Fruit fly (Drosophila melanogaster) whole organism, pupa: ENCODE data around the gene Eip78C.

Experiments used
- CG10348 ChIP-seq: fragments of 200-800 bp; sonication (Bioruptor generic); IDR thresholded peaks from 2 replicates; pipeline ENCODE4 v1.3.6; 2022; ENCODE audit warnings: missing biosample characterization, missing genetic modification characterization
- CG12605 ChIP-seq: fragments of 200-800 bp; sonication (Bioruptor generic); IDR thresholded peaks from 2 replicates; pipeline ENCODE4 v1.3.6; 2022; ENCODE audit warnings: missing biosample characterization, missing genetic modification characterization
- CG13204 ChIP-seq: fragments of 200-800 bp; sonication (Bioruptor generic); optimal IDR thresholded peaks from 2 replicates; lab custom pipeline; 2018; ENCODE audit warnings: missing biosample characterization, mild to moderate bottlenecking, missing genetic modification characterization, moderate library complexity
- CG14655 ChIP-seq: fragments of 200-800 bp; sonication (Bioruptor generic); optimal IDR thresholded peaks from 3 replicates; lab custom pipeline; 2017; ENCODE audit warnings: mild to moderate bottlenecking, missing biosample characterization, missing genetic modification reagents, missing genetic modification characterization
- CG15710 ChIP-seq: fragments of 200-800 bp; sonication (Bioruptor generic); optimal IDR thresholded peaks from 2 replicates; lab custom pipeline; 2018; ENCODE audit warnings: missing biosample characterization, mild to moderate bottlenecking, missing genetic modification characterization, moderate library complexity
- CG17806 ChIP-seq: fragments of 200-800 bp; sonication (Bioruptor generic); optimal IDR thresholded peaks from 2 replicates; lab custom pipeline; 2018; ENCODE audit warnings: missing biosample characterization, mild to moderate bottlenecking, missing genetic modification characterization, moderate library complexity
- CG32121 ChIP-seq: fragments of 200-800 bp; sonication (Bioruptor generic); IDR thresholded peaks from 2 replicates; pipeline ENCODE4 v1.3.6; 2022; ENCODE audit warnings: missing biosample characterization, missing genetic modification characterization
- CG34367 ChIP-seq: fragments of 200-800 bp; sonication (Bioruptor generic); optimal IDR thresholded peaks from 2 replicates; lab custom pipeline; 2018; ENCODE audit warnings: missing biosample characterization, mild to moderate bottlenecking, missing genetic modification characterization
- CG4496 ChIP-seq: fragments of 200-800 bp; sonication (Bioruptor generic); IDR thresholded peaks from 3 replicates; pipeline ENCODE4 v1.3.6; 2022; ENCODE audit warnings: missing biosample characterization, missing genetic modification characterization
- CG8159 ChIP-seq: fragments of 200-800 bp; sonication (Bioruptor generic); optimal IDR thresholded peaks from 3 replicates; lab custom pipeline; 2018; ENCODE audit warnings: missing biosample characterization, mild to moderate bottlenecking, missing genetic modification characterization, moderate library complexity
- CG8301 ChIP-seq: fragments of 200-800 bp; sonication (Bioruptor generic); optimal IDR thresholded peaks from 2 replicates; lab custom pipeline; 2018; ENCODE audit warnings: missing biosample characterization, mild to moderate bottlenecking, missing genetic modification characterization
- CG9948 ChIP-seq: fragments of 200-800 bp; sonication (Bioruptor generic); optimal IDR thresholded peaks from 2 replicates; lab custom pipeline; 2018; ENCODE audit warnings: missing biosample characterization, mild to moderate bottlenecking, missing genetic modification characterization, moderate library complexity
- D1 ChIP-seq: fragments of 200-800 bp; sonication (Bioruptor generic); optimal IDR thresholded peaks from 2 replicates; lab custom pipeline; 2018; ENCODE audit warnings: missing biosample characterization, mild to moderate bottlenecking, missing genetic modification characterization, moderate library complexity
- EcR ChIP-seq: fragments of 200-800 bp; sonication (Bioruptor generic); optimal IDR thresholded peaks from 3 replicates; lab custom pipeline; 2019; ENCODE audit warnings: missing biosample characterization, missing genetic modification characterization, mild to moderate bottlenecking, moderate library complexity, missing genetic modification reagents
- Ets98B ChIP-seq: fragments of 200-800 bp; sonication (Bioruptor generic); IDR thresholded peaks from 2 replicates; pipeline ENCODE4 v1.3.6; 2022; ENCODE audit warnings: missing biosample characterization, missing genetic modification characterization
- Pif1A ChIP-seq: fragments of 200-800 bp; sonication (Bioruptor generic); optimal IDR thresholded peaks from 3 replicates; lab custom pipeline; 2016; ENCODE audit warnings: missing biosample characterization, missing genetic modification characterization
- Pif1B ChIP-seq: fragments of 200-800 bp; sonication (Bioruptor generic); optimal IDR thresholded peaks from 3 replicates; lab custom pipeline; 2016; ENCODE audit warnings: missing biosample characterization, missing genetic modification characterization
- Snoo ChIP-seq: fragments of 200-800 bp; sonication (Bioruptor generic); optimal IDR thresholded peaks from 3 replicates; lab custom pipeline; 2017; ENCODE audit warnings: missing biosample characterization, mild to moderate bottlenecking, missing genetic modification characterization, inconsistent platforms
- fd96Ca ChIP-seq: fragments of 200-800 bp; sonication (Bioruptor generic); IDR thresholded peaks from 3 replicates; pipeline ENCODE4 v1.3.6; 2022; ENCODE audit warnings: missing biosample characterization, missing genetic modification characterization
- gl ChIP-seq: fragments of 200-800 bp; sonication (Bioruptor generic); optimal IDR thresholded peaks from 2 replicates; lab custom pipeline; 2018; ENCODE audit warnings: missing biosample characterization, mild to moderate bottlenecking, missing genetic modification characterization
- rn ChIP-seq: fragments of 200-800 bp; sonication (Bioruptor generic); IDR thresholded peaks from 2 replicates; pipeline ENCODE4 v1.3.6; 2022; ENCODE audit warnings: missing biosample characterization, missing genetic modification characterization

Gene Eip78C

dm6 chr3L:21226309-21226708 lies at the start of gene Eip78C:
TSS of gene Eip78C (plus strand) at chr3L:21226609.
- TF ChIP-seq Ets98B (GFP tag; lab: Robert Waterston, UW) (peak; percentile 41; the same call in 1 of the 2 replicates), CG4496 (GFP tag; lab: Robert Waterston, UW) (no peak), fd96Ca (peak; percentile 50; the same call in 1 of the 3 replicates), CG14655 (peak; percentile 6), CG10348 (GFP tag; lab: Robert Waterston, UW) (no peak), CG32121 (GFP tag; lab: Robert Waterston, UW) (0 out of 2 replicates have a peak, but pooled peaks have one; percentile 29), CG12605 (GFP tag; lab: Robert Waterston, UW) (no peak)
- TF ChIP-seq, all 21 proteins: peak for 4

dm6 chr3L:21176935-21177581 lies 49.4 kb upstream of the Eip78C start:
- no peak for TF ChIP-seq gl (tag; lab: Kevin White, UChicago)
- peak; percentile 61 for TF ChIP-seq CG8301
- TF ChIP-seq CG4496 (GFP tag; lab: Robert Waterston, UW) = peak; percentile 81; the same call in 2 of the 3 replicates
- TF ChIP-seq CG34367 (tag; lab: Kevin White, UChicago) = peak; percentile 5
- TF ChIP-seq CG12605 (GFP tag; lab: Robert Waterston, UW) = peak; percentile 58
- TF ChIP-seq CG17806 (tag; lab: Kevin White, UChicago) = peak; percentile 47
- TF ChIP-seq Pif1A = peak; percentile 60
- TF ChIP-seq CG15710 (tag; lab: Kevin White, UChicago) = peak; percentile 21
- peak; percentile 14 for TF ChIP-seq Snoo (tag; lab: Kevin White, UChicago)
- peak; percentile 78 for TF ChIP-seq Ets98B (GFP tag; lab: Robert Waterston, UW)
- TF ChIP-seq EcR (GFP tag; lab: Kevin White, UChicago) = no peak
- TF ChIP-seq D1 (tag; lab: Kevin White, UChicago) = peak; percentile 62
- peak; percentile 74 for TF ChIP-seq CG32121 (GFP tag; lab: Robert Waterston, UW)
- peak; percentile 41 for TF ChIP-seq Pif1B
- peak; percentile 27 for TF ChIP-seq CG13204 (GFP tag; lab: Kevin White, UChicago)
- no peak for TF ChIP-seq CG9948 (tag; lab: Kevin White, UChicago)
- TF ChIP-seq CG14655 = no peak
- no peak for TF ChIP-seq fd96Ca
- peak; percentile 45 for TF ChIP-seq rn
- TF ChIP-seq CG8159 (tag; lab: Kevin White, UChicago) = peak; percentile 44
- no peak for TF ChIP-seq CG10348 (GFP tag; lab: Robert Waterston, UW)

dm6 chr3L:21185622-21186021 lies 40.8 kb upstream of the Eip78C start:
- TF ChIP-seq CG13204 (GFP tag; lab: Kevin White, UChicago) = no peak
- TF ChIP-seq Snoo (tag; lab: Kevin White, UChicago) = no peak
- TF ChIP-seq gl (tag; lab: Kevin White, UChicago) = no peak
- TF ChIP-seq CG8301 = no peak
- no peak for TF ChIP-seq Pif1B
- TF ChIP-seq fd96Ca = no peak
- no peak for TF ChIP-seq CG9948 (tag; lab: Kevin White, UChicago)
- no peak for TF ChIP-seq CG8159 (tag; lab: Kevin White, UChicago)
- no peak for TF ChIP-seq CG32121 (GFP tag; lab: Robert Waterston, UW)
- no peak for TF ChIP-seq Ets98B (GFP tag; lab: Robert Waterston, UW)
- no peak for TF ChIP-seq CG14655
- no peak for TF ChIP-seq CG12605 (GFP tag; lab: Robert Waterston, UW)
- TF ChIP-seq CG15710 (tag; lab: Kevin White, UChicago) = no peak
- TF ChIP-seq D1 (tag; lab: Kevin White, UChicago) = no peak
- no peak for TF ChIP-seq CG4496 (GFP tag; lab: Robert Waterston, UW)
- no peak for TF ChIP-seq CG10348 (GFP tag; lab: Robert Waterston, UW)
- no peak for TF ChIP-seq rn
- TF ChIP-seq, all 21 proteins: peak for 0

- TF ChIP-seq CG12605 (GFP tag; lab: Robert Waterston, UW) (peak; percentile 93), CG32121 (GFP tag; lab: Robert Waterston, UW) (no peak), CG10348 (GFP tag; lab: Robert Waterston, UW) (no peak)
Observed at dm6 chr3L:21186487-21186886, 39.9 kb upstream of the Eip78C start.

dm6 chr3L:21192024-21192423 lies 34.4 kb upstream of the Eip78C start:
- TF ChIP-seq EcR (GFP tag; lab: Kevin White, UChicago) (no peak), CG32121 (GFP tag; lab: Robert Waterston, UW) (no peak), CG12605 (GFP tag; lab: Robert Waterston, UW) (no peak), Pif1A (no peak), CG8301 (no peak), CG14655 (no peak), CG34367 (tag; lab: Kevin White, UChicago) (no peak), CG10348 (GFP tag; lab: Robert Waterston, UW) (no peak), CG13204 (GFP tag; lab: Kevin White, UChicago) (no peak), fd96Ca (no peak), CG8159 (tag; lab: Kevin White, UChicago) (no peak), CG17806 (tag; lab: Kevin White, UChicago) (no peak), Pif1B (no peak), CG4496 (GFP tag; lab: Robert Waterston, UW) (no peak), CG9948 (tag; lab: Kevin White, UChicago) (no peak), D1 (tag; lab: Kevin White, UChicago) (no peak), Ets98B (GFP tag; lab: Robert Waterston, UW) (no peak), gl (tag; lab: Kevin White, UChicago) (no peak), rn (no peak)

dm6 chr3L:21193170-21193569 lies 33.2 kb upstream of the Eip78C start, which contains the start of gene CG42337:
TSS of gene CG42337 (minus strand) at chr3L:21193363.
- TF ChIP-seq EcR (GFP tag; lab: Kevin White, UChicago) (no peak), CG10348 (GFP tag; lab: Robert Waterston, UW) (no peak), CG17806 (tag; lab: Kevin White, UChicago) (no peak), rn (no peak), Pif1A (no peak), Ets98B (GFP tag; lab: Robert Waterston, UW) (no peak), CG12605 (GFP tag; lab: Robert Waterston, UW) (no peak), CG4496 (GFP tag; lab: Robert Waterston, UW) (0 out of 3 replicates have a peak, but pooled peaks have one; percentile 15), CG9948 (tag; lab: Kevin White, UChicago) (no peak), CG34367 (tag; lab: Kevin White, UChicago) (no peak), fd96Ca (0 out of 3 replicates have a peak, but pooled peaks have one; percentile 28)
- TF ChIP-seq, all 21 proteins: peak for 2
